Fruit fly (Drosophila melanogaster) Kc167 (cell line): ENCODE results near the gene CG3552.

ENCODE experiments used
- Sin3A ChIP-seq: fragments of >200 bp; optimal IDR thresholded peaks from 2 replicates; lab custom pipeline; 2018; ENCODE audit warnings: missing external identifiers
- h ChIP-seq: fragments of >200 bp; optimal IDR thresholded peaks from 3 replicates; lab custom pipeline; 2018; ENCODE audit warnings: missing external identifiers
- insv ChIP-seq: fragments of >200 bp; optimal IDR thresholded peaks from 3 replicates; lab custom pipeline; 2018; ENCODE audit warnings: missing external identifiers
- psq ChIP-seq: fragments of >200 bp; optimal IDR thresholded peaks from 2 replicates; lab custom pipeline; 2017; ENCODE audit warnings: missing external identifiers
- ttk ChIP-seq: sonication (Bioruptor generic); optimal IDR thresholded peaks from 2 replicates; lab custom pipeline; 2017; ENCODE audit warnings: missing external identifiers

DNA sequence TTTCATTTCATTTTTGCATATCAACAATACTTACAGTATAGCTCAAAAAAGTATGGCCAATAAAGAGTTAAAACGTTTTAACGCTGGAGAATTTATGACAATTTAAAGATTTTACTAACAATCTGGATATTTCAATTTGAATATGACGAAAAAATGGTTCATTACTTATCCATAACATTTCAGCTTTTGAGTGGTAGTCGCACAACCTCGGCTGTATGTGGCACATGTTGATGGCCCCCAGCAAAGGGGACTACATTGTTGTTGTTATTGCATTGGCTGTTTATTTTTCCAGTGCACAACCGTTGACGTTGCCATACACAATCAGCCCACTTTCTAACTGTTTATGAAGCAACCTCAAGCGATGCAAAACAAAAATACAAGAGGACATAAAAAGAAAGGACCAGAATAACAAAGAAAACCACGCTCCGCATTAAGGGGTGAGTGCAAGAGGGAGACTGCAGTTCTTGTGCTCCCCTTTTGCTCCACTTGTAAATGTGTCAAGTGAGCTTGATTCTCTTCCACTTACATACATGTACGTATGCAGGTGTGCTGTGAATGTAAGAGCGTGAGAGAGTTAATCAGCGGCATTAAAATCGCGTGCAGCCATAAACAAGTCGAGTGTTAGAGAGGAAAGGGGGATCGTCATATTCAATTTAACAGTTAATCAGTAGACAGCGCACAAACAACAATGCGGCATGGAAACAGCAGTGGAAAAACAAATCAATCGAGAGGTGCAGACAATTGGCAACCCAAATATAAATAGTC is 35.9 kb upstream of the CG3552 start:
- TF ChIP-seq h (no peak), psq (lab: Kevin White, UChicago) (no peak), ttk (lab: Kevin White, UChicago) (no peak), Sin3A (lab: Kevin White, UChicago) (no peak), insv (lab: Kevin White, UChicago) (no peak)
